Worm (Caenorhabditis elegans): Measurements from ENCODE around the gene Y54G2A.41.
"Not testable (repeated sequence)": the region's sequence is repeated elsewhere in the genome, so short reads cannot be mapped to it uniquely, and the experiment has no call there.

ce11 chrIV:2740035-2740434 is 11.6 kb upstream of the Y54G2A.41 start:
- not testable (repeated sequence) for TF ChIP-seq R02D3.7 (tag; optimal IDR thresholded peaks at IDR 0.05); unc-130 (GFP tag; optimal IDR thresholded peaks at IDR 0.05)
